Worm (Caenorhabditis elegans) whole organism, L1 larva: ENCODE results near the gene rha-2.

Experiments used
- elt-2 ChIP-seq: sonication (generic microtip); optimal IDR thresholded peaks from 2 replicates; lab custom pipeline; 2016; ENCODE audit warnings: missing genetic modification characterization, mild to moderate bottlenecking, inconsistent platforms, missing compliant biosample characterization, missing genetic modification reagents
- fkh-8 ChIP-seq: sonication (generic microtip); optimal IDR thresholded peaks from 2 replicates; lab custom pipeline; 2016; ENCODE audit warnings: mild to moderate bottlenecking, missing genetic modification characterization, missing compliant biosample characterization
- tbx-2 ChIP-seq: sonication (generic microtip); optimal IDR thresholded peaks from 2 replicates; lab custom pipeline; 2016; ENCODE audit warnings: missing genetic modification characterization, missing compliant biosample characterization
- unc-62 ChIP-seq: fragments of 150-350 bp; optimal IDR thresholded peaks from 2 replicates; lab custom pipeline; 2014; ENCODE audit warnings: missing biosample characterization, missing genetic modification reagents, missing genetic modification characterization

- TF ChIP-seq fkh-8, result no peak
- TF ChIP-seq unc-62 (GFP tag; lab: Kevin White, UChicago), result no peak
- no peak for TF ChIP-seq tbx-2
- TF ChIP-seq elt-2 (tag; lab: Kevin White, UChicago), result no peak
Observed at ce11 chrIII:8560836-8561235, 53.5 kb downstream of the rha-2 start, which contains the start of gene acdh-6.
